Worm (Caenorhabditis elegans) whole organism, L3 larva: Measurements from ENCODE around the gene R04E5.8.

Experiments used
- ama-1 ChIP-seq: fragments of 150-350 bp; optimal IDR thresholded peaks from 2 replicates; lab custom pipeline; 2018
- egl-27 ChIP-seq: sonication (generic microtip); optimal IDR thresholded peaks from 4 replicates; lab custom pipeline; 2017; ENCODE audit warnings: missing biosample characterization, missing genetic modification reagents, missing genetic modification characterization
- elt-3 ChIP-seq, 3 experiments: fragments of 150-350 bp in 1 of 3; sonication (generic microtip) in 2 of 3; optimal IDR thresholded peaks; 2 replicates in 2 of 3; 4 replicates in 1 of 3; lab custom pipeline; 2014 to 2017; ENCODE audit warnings: missing biosample characterization in 3 of 3, missing genetic modification characterization in 3 of 3
- fkh-10 ChIP-seq: sonication (generic microtip); optimal IDR thresholded peaks from 2 replicates; lab custom pipeline; 2017; ENCODE audit warnings: missing biosample characterization, missing genetic modification reagents, missing genetic modification characterization
- mdl-1 ChIP-seq: fragments of 150-350 bp; optimal IDR thresholded peaks from 2 replicates; lab custom pipeline; 2014; ENCODE audit warnings: missing biosample characterization, missing genetic modification characterization
- nhr-12 ChIP-seq: fragments of 150-350 bp; optimal IDR thresholded peaks from 2 replicates; lab custom pipeline; 2014; ENCODE audit warnings: missing biosample characterization, missing genetic modification characterization
- nhr-28 ChIP-seq: fragments of 150-350 bp; optimal IDR thresholded peaks from 2 replicates; lab custom pipeline; 2014; ENCODE audit warnings: missing biosample characterization, missing genetic modification characterization
- nhr-76 ChIP-seq: fragments of 150-350 bp; sonication (generic microtip); optimal IDR thresholded peaks from 5 replicates; lab custom pipeline; 2014; ENCODE audit warnings: missing biosample characterization, missing genetic modification characterization
- pqm-1 ChIP-seq: fragments of 150-350 bp; optimal IDR thresholded peaks from 2 replicates; lab custom pipeline; 2017; ENCODE audit warnings: missing biosample characterization, missing genetic modification characterization, inconsistent platforms
- skn-1 ChIP-seq: fragments of 150-350 bp; optimal IDR thresholded peaks from 2 replicates; lab custom pipeline; 2014; ENCODE audit warnings: missing biosample characterization, missing genetic modification characterization
- unc-62 ChIP-seq: fragments of 150-350 bp; sonication (generic microtip); optimal IDR thresholded peaks from 4 replicates; lab custom pipeline; 2014; ENCODE audit warnings: missing biosample characterization, missing genetic modification reagents, missing genetic modification characterization

- no peak for TF ChIP-seq elt-3 (tag; optimal IDR thresholded peaks at IDR 0.05; lab: Kevin White, UChicago)
- no peak for TF ChIP-seq mdl-1
- TF ChIP-seq skn-1, result no peak
- no peak for TF ChIP-seq unc-62
- no peak for TF ChIP-seq nhr-76 (tag; lab: Kevin White, UChicago)
- no peak for TF ChIP-seq pqm-1 (tag; lab: Kevin White, UChicago)
- no peak for TF ChIP-seq ama-1 (lab: Kevin White, UChicago)
- no peak for TF ChIP-seq nhr-28
- no peak for TF ChIP-seq egl-27 (tag; lab: Kevin White, UChicago)
- no peak for TF ChIP-seq fkh-10
- TF ChIP-seq nhr-12 (tag; lab: Kevin White, UChicago), result no peak
Measured at ce11 chrX:8854409-8854808, 48.5 kb upstream of the R04E5.8 start.
